Worm (Caenorhabditis elegans) whole organism, L3 larva: ENCODE measurements around the gene fbxb-106.

ENCODE experiments used
- elt-1 ChIP-seq: fragments of 150-350 bp; optimal IDR thresholded peaks from 2 replicates; lab custom pipeline; 2014; ENCODE audit warnings: missing biosample characterization, missing genetic modification characterization
- lin-15B ChIP-seq: fragments of 150-350 bp; optimal IDR thresholded peaks from 2 replicates; lab custom pipeline; 2014; ENCODE audit warnings: missing biosample characterization, missing genetic modification characterization
- mdl-1 ChIP-seq: fragments of 150-350 bp; optimal IDR thresholded peaks from 2 replicates; lab custom pipeline; 2014; ENCODE audit warnings: missing biosample characterization, missing genetic modification characterization
- nfya-1 ChIP-seq: sonication (generic microtip); optimal IDR thresholded peaks from 2 replicates; lab custom pipeline; 2017; ENCODE audit warnings: missing genetic modification characterization, mild to moderate bottlenecking, missing compliant biosample characterization, antibody characterized with exemption, moderate library complexity; ENCODE audit not compliant: insufficient read depth
- nhr-11 ChIP-seq: fragments of 150-350 bp; optimal IDR thresholded peaks from 2 replicates; lab custom pipeline; 2014; ENCODE audit warnings: missing biosample characterization, missing genetic modification characterization
- sea-2 ChIP-seq: fragments of 150-350 bp; sonication (generic microtip); optimal IDR thresholded peaks from 4 replicates; lab custom pipeline; 2014; ENCODE audit warnings: missing biosample characterization, missing genetic modification reagents, missing genetic modification characterization
- skn-1 ChIP-seq: fragments of 150-350 bp; optimal IDR thresholded peaks from 2 replicates; lab custom pipeline; 2014; ENCODE audit warnings: missing biosample characterization, missing genetic modification characterization
- snpc-4 ChIP-seq: fragments of 150-350 bp; optimal IDR thresholded peaks from 2 replicates; lab custom pipeline; 2014; ENCODE audit warnings: missing biosample characterization, missing genetic modification characterization

- TF ChIP-seq nhr-11 (tag; lab: Kevin White, UChicago) (no peak), nfya-1 (no peak), sea-2 (GFP tag; lab: Kevin White, UChicago) (no peak), snpc-4 (tag; lab: Kevin White, UChicago) (no peak), mdl-1 (no peak), skn-1 (tag; lab: Kevin White, UChicago) (no peak), elt-1 (tag; lab: Kevin White, UChicago) (no peak), lin-15B (no peak)
Observed at ce11 chrII:2719212-2719611, 43.0 kb upstream of the fbxb-106 start.
